Worm (Caenorhabditis elegans): ENCODE results near the gene T09A5.15.
A peak's percentile ranks its signal among the peaks of the same experiment; 100 is the strongest.

Gene T09A5.15

ce11 chrII:7889321-7889720, 31.6 kb downstream of the T09A5.15 start:
- TF ChIP-seq sptf-2 (GFP tag; optimal IDR thresholded peaks at IDR 0.05) (no peak), hlh-26 (GFP tag; conservative IDR thresholded peaks at IDR 0.05) (no peak), nhr-80 (tag; optimal IDR thresholded peaks at IDR 0.05) (peak; percentile 49), B0261.1 (tag; optimal IDR thresholded peaks at IDR 0.05) (no peak), ztf-28 (GFP tag; IDR thresholded peaks at IDR 0.05) (no peak), nfyb-1 (GFP tag; IDR thresholded peaks at IDR 0.05) (no peak)

ce11 chrII:7891869-7892615, 34.3 kb downstream of the T09A5.15 start:
- 0 out of 2 replicates have a peak, but pooled peaks have one; percentile 7 for TF ChIP-seq nfyb-1 (GFP tag; IDR thresholded peaks at IDR 0.05)
- no peak for TF ChIP-seq tlf-1 (GFP tag; optimal IDR thresholded peaks at IDR 0.05)
- TF ChIP-seq snpc-4 (GFP tag; optimal IDR thresholded peaks at IDR 0.05): no peak
- peak in 1 of 4 experiments; percentile 4 for TF ChIP-seq snpc-4 (tag; optimal IDR thresholded peaks at IDR 0.05)
- no peak for TF ChIP-seq Y56A3A.18 (GFP tag; IDR thresholded peaks at IDR 0.05)
- TF ChIP-seq atf-7 (tag; optimal IDR thresholded peaks at IDR 0.05): peak; percentile 1
- peak; percentile 62 for TF ChIP-seq nhr-80 (tag; optimal IDR thresholded peaks at IDR 0.05)
- TF ChIP-seq lin-40 (tag; optimal IDR thresholded peaks at IDR 0.05): no peak
- TF ChIP-seq K11D2.4 (GFP tag; IDR thresholded peaks at IDR 0.05): no peak
- TF ChIP-seq rcor-1 (GFP tag; IDR thresholded peaks at IDR 0.05): no peak
- no peak for TF ChIP-seq him-1 (tag; optimal IDR thresholded peaks at IDR 0.05)
- TF ChIP-seq lin-35 (GFP tag; optimal IDR thresholded peaks at IDR 0.05): peak in 1 of 3 experiments; percentile 65
- TF ChIP-seq hmg-1.2 (GFP tag; IDR thresholded peaks at IDR 0.05): peak; percentile 48; the same call in 1 of the 2 replicates
- TF ChIP-seq D2030.7 (GFP tag; IDR thresholded peaks at IDR 0.05): no peak
- TF ChIP-seq K12H6.12 (tag; optimal IDR thresholded peaks at IDR 0.05): peak; percentile 38
- TF ChIP-seq F57A8.1 (GFP tag; optimal IDR thresholded peaks at IDR 0.05): no peak
- TF ChIP-seq sea-2 (GFP tag; IDR thresholded peaks at IDR 0.05): no peak
- no peak for TF ChIP-seq cebp-1 (GFP tag; IDR thresholded peaks at IDR 0.05)
- TF ChIP-seq cebp-1 (tag; optimal IDR thresholded peaks at IDR 0.05): peak; percentile 33
- TF ChIP-seq mel-28 (tag; optimal IDR thresholded peaks at IDR 0.05; ENCODE audit: borderline replicate concordance): no peak

ce11 chrII:7892761-7893272, 35.1 kb downstream of the T09A5.15 start, which contains the start of gene ptc-1:
TSS of gene ptc-1 (plus strand) at chrII:7893222.
- peak; percentile 17 for TF ChIP-seq unc-130 (GFP tag; optimal IDR thresholded peaks at IDR 0.05)
- no peak for TF ChIP-seq F22D6.2 (tag; optimal IDR thresholded peaks at IDR 0.05)
- no peak for TF ChIP-seq bed-2 (GFP tag; IDR thresholded peaks at IDR 0.05)
- peak; percentile 41; the same call in 1 of the 2 replicates for TF ChIP-seq hmg-1.2 (GFP tag; IDR thresholded peaks at IDR 0.05)
- no peak for TF ChIP-seq egl-18 (GFP tag; IDR thresholded peaks at IDR 0.05)
- TF ChIP-seq ceh-40 (GFP tag; IDR thresholded peaks at IDR 0.05): no peak
- TF ChIP-seq hsf-1 (GFP tag; IDR thresholded peaks at IDR 0.05): peak; percentile 72
- no peak for TF ChIP-seq Y53G8AR.9 (GFP tag; conservative IDR thresholded peaks at IDR 0.05)
- no peak for TF ChIP-seq mxl-1 (tag; optimal IDR thresholded peaks at IDR 0.05)
- no peak for TF ChIP-seq rcor-1 (GFP tag; IDR thresholded peaks at IDR 0.05)
- no peak for TF ChIP-seq tbx-9 (tag; optimal IDR thresholded peaks at IDR 0.05; ENCODE audit: borderline replicate concordance)
- no peak for TF ChIP-seq bed-1 (GFP tag; IDR thresholded peaks at IDR 0.05)
- peak; percentile 62 for TF ChIP-seq madf-8 (GFP tag; conservative IDR thresholded peaks at IDR 0.05)
- peak; percentile 91 for TF ChIP-seq madf-6 (GFP tag; IDR thresholded peaks at IDR 0.05)
- peak; percentile 55 for TF ChIP-seq snpc-1.1 (tag; optimal IDR thresholded peaks at IDR 0.05; ENCODE audit: insufficient read depth)
- TF ChIP-seq ztf-26 (tag; optimal IDR thresholded peaks at IDR 0.05): no peak
- peak; percentile 60 for TF ChIP-seq ceh-91 (GFP tag; IDR thresholded peaks at IDR 0.05)
- TF ChIP-seq aptf-3 (GFP tag; IDR thresholded peaks at IDR 0.05): no peak
- TF ChIP-seq pha-4 (tag; optimal IDR thresholded peaks at IDR 0.05): no peak
- no peak for TF ChIP-seq ZK185.1 (tag; optimal IDR thresholded peaks at IDR 0.05; ENCODE audit: poor library complexity, severe bottlenecking)
- peak; percentile 49 for TF ChIP-seq F33H1.4 (GFP tag; IDR thresholded peaks at IDR 0.05)
- no peak for TF ChIP-seq F49E8.2 (tag; optimal IDR thresholded peaks at IDR 0.05; ENCODE audit: insufficient read depth)
- TF ChIP-seq dpl-1 (GFP tag; optimal IDR thresholded peaks at IDR 0.05): peak; percentile 67
- TF ChIP-seq tlf-1 (GFP tag; optimal IDR thresholded peaks at IDR 0.05): peak; percentile 9
